Fruit fly (Drosophila melanogaster) whole organism, prepupa: ENCODE data around the gene CG43246.

Experiments used
- Blimp-1 ChIP-seq: fragments of 200-800 bp; sonication (Bioruptor generic); optimal IDR thresholded peaks from 3 replicates; lab custom pipeline; 2017; ENCODE audit warnings: missing biosample characterization, missing genetic modification characterization, mild to moderate bottlenecking, moderate library complexity, missing genetic modification reagents
- CG10631 ChIP-seq: fragments of 200-800 bp; sonication (Bioruptor generic); optimal IDR thresholded peaks from 2 replicates; lab custom pipeline; 2016; ENCODE audit warnings: missing biosample characterization, missing genetic modification characterization
- CG11294 ChIP-seq: fragments of 200-800 bp; sonication (Bioruptor generic); IDR thresholded peaks from 2 replicates; pipeline ENCODE4 v1.3.6; 2022; ENCODE audit warnings: missing biosample characterization, missing genetic modification characterization
- CG11762 ChIP-seq: fragments of 200-800 bp; sonication (Bioruptor generic); optimal IDR thresholded peaks from 3 replicates; lab custom pipeline; 2016; ENCODE audit warnings: missing biosample characterization, missing genetic modification characterization; ENCODE audit not compliant: insufficient read depth
- CG11902 ChIP-seq: fragments of 200-800 bp; sonication (Bioruptor generic); optimal IDR thresholded peaks from 3 replicates; lab custom pipeline; 2016; ENCODE audit warnings: missing biosample characterization, missing genetic modification characterization
- CG15336 ChIP-seq: fragments of 200-800 bp; sonication (Bioruptor generic); IDR thresholded peaks from 2 replicates; pipeline ENCODE4 v1.3.6; 2022; ENCODE audit warnings: missing biosample characterization, missing genetic modification characterization
- CG3032 ChIP-seq: fragments of 200-800 bp; optimal IDR thresholded peaks from 2 replicates; lab custom pipeline; 2019; ENCODE audit warnings: missing biosample characterization, mild to moderate bottlenecking, missing genetic modification characterization, moderate library complexity
- CG31627 ChIP-seq: fragments of 200-800 bp; sonication (Bioruptor generic); optimal IDR thresholded peaks from 3 replicates; lab custom pipeline; 2016; ENCODE audit warnings: missing biosample characterization, missing genetic modification characterization
- CG32006 ChIP-seq: fragments of 200-800 bp; sonication (Bioruptor generic); optimal IDR thresholded peaks from 3 replicates; lab custom pipeline; 2017; ENCODE audit warnings: missing biosample characterization, mild to moderate bottlenecking, missing genetic modification characterization
- CG3919 ChIP-seq: fragments of 200-800 bp; sonication (Bioruptor generic); optimal IDR thresholded peaks from 3 replicates; lab custom pipeline; 2016; ENCODE audit warnings: missing biosample characterization, missing genetic modification characterization
- CG4318 ChIP-seq: fragments of 200-800 bp; sonication (Bioruptor generic); optimal IDR thresholded peaks from 3 replicates; lab custom pipeline; 2017; ENCODE audit warnings: missing biosample characterization, mild to moderate bottlenecking, missing genetic modification characterization
- CG6163 ChIP-seq: fragments of 200-800 bp; sonication (Bioruptor generic); IDR thresholded peaks from 3 replicates; pipeline ENCODE4 v1.3.6; 2022; ENCODE audit warnings: missing biosample characterization, missing genetic modification characterization
- CG6276 ChIP-seq: fragments of 200-800 bp; sonication (Bioruptor generic); optimal IDR thresholded peaks from 2 replicates; lab custom pipeline; 2017; ENCODE audit warnings: missing biosample characterization, mild to moderate bottlenecking, missing genetic modification characterization
- CG7368 ChIP-seq: fragments of 200-800 bp; sonication (Bioruptor generic); optimal IDR thresholded peaks from 3 replicates; lab custom pipeline; 2016; ENCODE audit warnings: missing biosample characterization, missing genetic modification characterization
- CG8119 ChIP-seq: fragments of 200-800 bp; sonication (Bioruptor generic); IDR thresholded peaks from 3 replicates; pipeline ENCODE4 v1.3.6; 2022; ENCODE audit warnings: missing biosample characterization, missing genetic modification characterization
- CG8319 ChIP-seq: fragments of 200-800 bp; sonication (Bioruptor generic); optimal IDR thresholded peaks from 3 replicates; lab custom pipeline; 2016; ENCODE audit warnings: missing biosample characterization, missing genetic modification characterization
- CG8632 ChIP-seq: fragments of 200-800 bp; sonication (Bioruptor generic); optimal IDR thresholded peaks from 3 replicates; lab custom pipeline; 2016; ENCODE audit warnings: missing biosample characterization, missing genetic modification characterization
- Eip75B ChIP-seq: fragments of 200-800 bp; sonication (Bioruptor generic); optimal IDR thresholded peaks from 3 replicates; lab custom pipeline; 2016; ENCODE audit warnings: missing biosample characterization, missing genetic modification characterization
- Eip78C ChIP-seq: fragments of 200-800 bp; sonication (Bioruptor generic); peaks from one replicate; lab custom pipeline; 2016; ENCODE audit warnings: missing biosample characterization, missing genetic modification characterization
- Eip93F ChIP-seq: fragments of 200-800 bp; sonication (Bioruptor generic); optimal IDR thresholded peaks from 2 replicates; lab custom pipeline; 2016; ENCODE audit warnings: missing biosample characterization, mild to moderate bottlenecking, missing genetic modification characterization
- Ets96B ChIP-seq: fragments of 200-800 bp; optimal IDR thresholded peaks from 2 replicates; lab custom pipeline; 2019; ENCODE audit warnings: missing biosample characterization, mild to moderate bottlenecking, missing genetic modification characterization, moderate library complexity
- Hr39 ChIP-seq: fragments of 200-800 bp; sonication (Bioruptor generic); optimal IDR thresholded peaks from 2 replicates; lab custom pipeline; 2016; ENCODE audit warnings: missing biosample characterization, missing genetic modification characterization
- Hr4 ChIP-seq: fragments of 200-800 bp; sonication (Bioruptor generic); optimal IDR thresholded peaks from 3 replicates; lab custom pipeline; 2016; ENCODE audit warnings: missing biosample characterization, missing genetic modification characterization
- Lpt ChIP-seq: fragments of 200-800 bp; sonication (Bioruptor generic); optimal IDR thresholded peaks from 3 replicates; lab custom pipeline; 2016; ENCODE audit warnings: missing biosample characterization, missing genetic modification characterization
- Met ChIP-seq: fragments of 200-800 bp; sonication (Bioruptor generic); optimal IDR thresholded peaks from 3 replicates; lab custom pipeline; 2016; ENCODE audit warnings: missing biosample characterization, missing genetic modification characterization
- OdsH ChIP-seq: fragments of 200-800 bp; sonication (Bioruptor generic); optimal IDR thresholded peaks from 3 replicates; lab custom pipeline; 2016; ENCODE audit warnings: missing biosample characterization, missing genetic modification characterization
- Smox ChIP-seq: fragments of 200-800 bp; sonication (Bioruptor generic); optimal IDR thresholded peaks from 3 replicates; lab custom pipeline; 2016; ENCODE audit warnings: missing biosample characterization, missing genetic modification characterization
- achi ChIP-seq: fragments of 200-800 bp; sonication (Bioruptor generic); optimal IDR thresholded peaks from 3 replicates; lab custom pipeline; 2016; ENCODE audit warnings: missing biosample characterization, missing genetic modification characterization
- dac ChIP-seq: fragments of 200-800 bp; sonication (Bioruptor generic); optimal IDR thresholded peaks from 2 replicates; lab custom pipeline; 2017; ENCODE audit warnings: missing biosample characterization, mild to moderate bottlenecking, missing genetic modification characterization
- dsx ChIP-seq: fragments of 200-800 bp; optimal IDR thresholded peaks from 3 replicates; lab custom pipeline; 2019; ENCODE audit warnings: missing biosample characterization, mild to moderate bottlenecking, missing genetic modification characterization, moderate library complexity; ENCODE audit not compliant: poor library complexity, severe bottlenecking
- eg ChIP-seq: fragments of 200-800 bp; sonication (Bioruptor generic); IDR thresholded peaks from 3 replicates; pipeline ENCODE4 v1.3.6; 2022; ENCODE audit warnings: missing biosample characterization, missing genetic modification characterization
- esn ChIP-seq: fragments of 200-800 bp; sonication (Bioruptor generic); optimal IDR thresholded peaks from 2 replicates; lab custom pipeline; 2016; ENCODE audit warnings: missing biosample characterization, mild to moderate bottlenecking, missing genetic modification characterization, moderate library complexity
- fd59A ChIP-seq: fragments of 200-800 bp; sonication (Bioruptor generic); optimal IDR thresholded peaks from 2 replicates; lab custom pipeline; 2017; ENCODE audit warnings: missing biosample characterization, mild to moderate bottlenecking, missing genetic modification characterization, missing genetic modification reagents
- lz ChIP-seq: fragments of 200-800 bp; sonication (Bioruptor generic); optimal IDR thresholded peaks from 3 replicates; lab custom pipeline; 2016; ENCODE audit warnings: missing biosample characterization, missing genetic modification characterization
- pdm3 ChIP-seq: fragments of 200-800 bp; sonication (Bioruptor generic); optimal IDR thresholded peaks from 3 replicates; lab custom pipeline; 2016; ENCODE audit warnings: missing biosample characterization, missing genetic modification characterization
- ss ChIP-seq, 2 experiments: fragments of 200-800 bp; sonication (Bioruptor generic); optimal IDR thresholded peaks; 2 replicates in 1 of 2; 3 replicates in 1 of 2; lab custom pipeline; 2017 to 2018; ENCODE audit warnings: mild to moderate bottlenecking in 2 of 2, missing biosample characterization in 2 of 2, missing genetic modification characterization in 2 of 2, moderate library complexity in 1 of 2
- svp ChIP-seq: fragments of 200-800 bp; sonication (Bioruptor generic); peaks from one replicate; lab custom pipeline; 2016; ENCODE audit warnings: missing biosample characterization, missing genetic modification characterization
- topi ChIP-seq: fragments of 200-800 bp; sonication (Bioruptor generic); optimal IDR thresholded peaks from 3 replicates; lab custom pipeline; 2016; ENCODE audit warnings: missing biosample characterization, missing genetic modification characterization
- vri ChIP-seq: fragments of 200-800 bp; sonication (Bioruptor generic); optimal IDR thresholded peaks from 3 replicates; lab custom pipeline; 2016; ENCODE audit warnings: missing biosample characterization, mild to moderate bottlenecking, missing genetic modification characterization

Gene CG43246

DNA sequence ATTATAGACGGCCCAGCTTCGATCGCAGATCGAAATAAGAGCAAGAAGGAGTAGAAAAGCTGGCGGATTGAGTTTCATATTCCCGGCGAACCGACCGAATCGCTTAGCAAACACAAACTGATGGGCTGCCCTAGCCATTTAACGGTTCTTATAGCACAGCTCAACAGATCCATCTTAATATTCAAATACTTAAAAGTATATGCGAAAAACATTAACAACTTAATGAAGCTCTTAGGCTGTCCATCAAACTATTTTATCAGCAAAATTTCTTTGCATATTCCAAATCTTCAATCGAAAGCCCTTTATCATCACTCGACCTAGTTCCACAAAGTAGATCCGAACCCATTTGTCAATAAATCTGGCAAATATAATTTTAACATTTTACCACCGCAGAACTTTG, 14.8 kb upstream of the CG43246 start, which contains the start of gene CG4613:
Gene CG4613 (minus strand): TSS at position 101 of the 400 bp plus-strand sequence.
- TF ChIP-seq topi (GFP tag; lab: Kevin White, UChicago) = no peak
- no peak for TF ChIP-seq CG3919
- TF ChIP-seq achi (GFP tag; lab: Kevin White, UChicago) = no peak
- TF ChIP-seq CG15336 (GFP tag; lab: Robert Waterston, UW) = no peak
- TF ChIP-seq ss (GFP tag; optimal IDR thresholded peaks at IDR 0.05; lab: Kevin White, UChicago) = no peak
- no peak for TF ChIP-seq CG11902 (GFP tag; lab: Kevin White, UChicago)
- no peak for TF ChIP-seq esn (GFP tag; lab: Kevin White, UChicago)
- no peak for TF ChIP-seq Eip93F (GFP tag; lab: Kevin White, UChicago)
- TF ChIP-seq Blimp-1 (GFP tag; lab: Kevin White, UChicago) = no peak
- no peak for TF ChIP-seq CG8119
- no peak for TF ChIP-seq pdm3 (GFP tag; lab: Kevin White, UChicago)
- TF ChIP-seq CG8319 = no peak

DNA sequence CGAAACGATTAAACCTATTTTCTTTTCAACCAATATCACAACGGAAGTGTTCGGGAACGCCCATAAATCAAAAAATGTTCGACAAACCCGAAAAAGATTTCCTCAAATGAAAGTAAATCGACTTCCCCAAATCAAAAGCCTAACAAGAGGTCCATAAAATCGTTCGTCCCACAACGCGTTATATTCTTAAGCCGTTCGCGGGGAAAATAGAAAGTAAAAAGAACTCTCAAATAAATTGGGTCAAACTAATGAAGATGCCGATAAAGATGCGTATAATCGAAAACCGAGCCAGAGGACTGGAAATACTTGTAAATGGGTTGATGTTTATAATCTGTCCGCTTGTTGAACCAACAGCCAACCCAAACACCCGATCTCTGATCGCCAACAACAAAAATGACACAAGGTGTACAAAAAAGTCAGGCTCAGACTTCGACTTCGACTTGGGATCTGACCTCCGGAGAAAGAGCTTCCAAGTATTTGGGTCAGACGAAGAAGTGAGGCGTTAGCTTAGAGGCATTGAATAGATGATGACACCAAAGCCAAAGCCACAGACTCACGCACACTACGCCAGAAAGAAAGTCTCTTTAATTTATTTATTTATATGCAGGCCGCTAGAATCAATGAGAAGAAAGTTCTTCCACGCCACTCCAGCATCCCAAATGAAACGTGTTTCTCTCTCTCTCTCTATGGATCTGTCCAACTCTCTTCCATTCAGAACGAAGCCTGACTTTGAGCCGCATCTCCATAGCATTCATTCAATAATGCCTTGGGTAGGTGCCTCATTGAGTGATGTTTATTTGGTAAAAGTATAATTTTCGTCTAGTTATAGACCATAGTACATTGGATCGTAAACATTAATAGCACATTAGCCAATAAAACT, 13.7 kb upstream of the CG43246 start:
- TF ChIP-seq CG3032 (tag; lab: Kevin White, UChicago) (no peak), Eip78C (GFP tag; lab: Kevin White, UChicago) (peak; percentile 23)

DNA sequence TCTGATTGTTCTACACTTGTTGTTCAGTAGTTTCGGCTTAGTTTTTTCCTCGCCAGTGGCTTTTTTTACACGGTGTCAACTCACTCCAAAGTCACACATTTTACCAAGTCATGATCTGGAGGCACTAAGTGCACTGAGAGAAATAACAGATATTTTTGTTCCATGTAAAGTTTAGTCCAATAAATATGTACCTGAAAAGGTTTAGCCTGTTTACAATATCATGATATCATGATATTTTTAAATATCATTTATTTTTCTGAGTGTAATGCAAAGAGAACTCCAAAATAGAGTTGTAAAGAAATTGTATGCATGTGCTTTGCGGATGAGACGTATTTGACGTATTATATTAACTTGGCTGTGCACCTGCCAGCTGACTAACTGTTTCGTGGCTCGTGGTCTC, 4.6 kb upstream of the CG43246 start:
- peak; percentile 35 for TF ChIP-seq CG32006 (GFP tag; lab: Kevin White, UChicago)
- peak; percentile 66 for TF ChIP-seq svp (GFP tag; lab: Kevin White, UChicago)
- peak; percentile 1 for TF ChIP-seq Hr39 (GFP tag; lab: Kevin White, UChicago)
- no peak for TF ChIP-seq fd59A (GFP tag; lab: Kevin White, UChicago)
- peak; percentile 8 for TF ChIP-seq Hr4
- no peak for TF ChIP-seq Lpt
- TF ChIP-seq dsx (GFP tag; lab: Kevin White, UChicago) = no peak
- peak; percentile 40 for TF ChIP-seq Eip78C (GFP tag; lab: Kevin White, UChicago)
- peak; percentile 1 for TF ChIP-seq esn (GFP tag; lab: Kevin White, UChicago)
- TF ChIP-seq CG6163 (GFP tag; lab: Robert Waterston, UW) = 0 out of 3 replicates have a peak, but pooled peaks have one; percentile 28
- no peak for TF ChIP-seq CG6276
- TF ChIP-seq Met (GFP tag; lab: Kevin White, UChicago) = peak; percentile 3
- TF ChIP-seq CG10631 = peak; percentile 17
- TF ChIP-seq OdsH = peak; percentile 9

DNA sequence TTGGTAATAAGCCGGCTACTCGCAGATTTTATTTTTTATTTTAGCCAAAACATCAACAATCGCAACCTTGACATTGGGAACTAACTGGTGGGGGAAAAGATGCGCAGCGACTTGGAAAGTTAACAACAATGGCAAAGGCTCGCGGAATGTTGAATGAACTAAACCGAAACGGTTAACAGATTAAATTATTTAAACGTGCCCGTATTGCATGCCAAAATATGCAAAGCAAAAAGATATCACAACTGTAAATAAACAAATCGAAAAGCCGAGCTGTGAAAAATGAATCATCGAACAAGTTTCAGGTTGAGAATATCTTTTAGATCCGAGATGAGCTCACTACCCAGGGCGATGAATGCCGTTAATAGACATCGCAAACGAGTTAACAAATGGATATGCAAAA, 3.3 kb upstream of the CG43246 start:
- TF ChIP-seq Smox (no peak), Ets96B (tag; lab: Kevin White, UChicago) (no peak), eg (no peak), esn (GFP tag; lab: Kevin White, UChicago) (no peak), achi (GFP tag; lab: Kevin White, UChicago) (no peak), vri (GFP tag; lab: Kevin White, UChicago) (no peak), Hr39 (GFP tag; lab: Kevin White, UChicago) (no peak), CG31627 (no peak), CG8632 (GFP tag; lab: Kevin White, UChicago) (no peak), ss (GFP tag; optimal IDR thresholded peaks at IDR 0.05; lab: Kevin White, UChicago) (no peak), OdsH (no peak)

- TF ChIP-seq CG7368 (GFP tag; lab: Kevin White, UChicago) (peak; percentile 32), CG11762 (GFP tag; lab: Kevin White, UChicago) (peak; percentile 47), CG3032 (tag; lab: Kevin White, UChicago) (peak; percentile 62), topi (GFP tag; lab: Kevin White, UChicago) (peak; percentile 49), pdm3 (GFP tag; lab: Kevin White, UChicago) (peak; percentile 76), CG32006 (GFP tag; lab: Kevin White, UChicago) (peak; percentile 88), Eip93F (GFP tag; lab: Kevin White, UChicago) (no peak), Eip78C (GFP tag; lab: Kevin White, UChicago) (peak; percentile 94), Lpt (peak; percentile 64), lz (GFP tag; lab: Kevin White, UChicago) (peak; percentile 21), CG11294 (GFP tag; lab: Robert Waterston, UW) (0 out of 2 replicates have a peak, but pooled peaks have one; percentile 48), CG11902 (GFP tag; lab: Kevin White, UChicago) (no peak), Eip75B (GFP tag; lab: Kevin White, UChicago) (peak; percentile 59), dac (GFP tag; lab: Kevin White, UChicago) (peak; percentile 62), dsx (GFP tag; lab: Kevin White, UChicago) (peak; percentile 56), CG6276 (peak; percentile 80), CG4318 (GFP tag; lab: Kevin White, UChicago) (peak; percentile 75), Ets96B (tag; lab: Kevin White, UChicago) (peak; percentile 62), CG8632 (GFP tag; lab: Kevin White, UChicago) (peak; percentile 44), CG10631 (peak; percentile 63), CG15336 (GFP tag; lab: Robert Waterston, UW) (peak; percentile 86), eg (peak; percentile 77), CG8119 (peak; percentile 89)
Measured at dm6 chr3L:14534619-14535018, 1.8 kb upstream of the CG43246 start.
